Worm (Caenorhabditis elegans): ENCODE data around the gene mig-6.

Gene mig-6

ce11 chrV:7836911-7837310 is 9.9 kb downstream of the mig-6 start, which contains the start of gene txt-5:
Gene txt-5 (minus strand): TSS chrV:7837134.
- TF ChIP-seq lsy-27 (tag; optimal IDR thresholded peaks at IDR 0.05; ENCODE audit: borderline replicate concordance, insufficient read depth) (no peak), F39B2.1 (GFP tag; IDR thresholded peaks at IDR 0.05) (no peak), bed-2 (GFP tag; IDR thresholded peaks at IDR 0.05) (no peak), ztf-22 (GFP tag; optimal IDR thresholded peaks at IDR 0.05) (no peak), B0019.2 (GFP tag; conservative IDR thresholded peaks at IDR 0.05) (no peak), madf-6 (GFP tag; IDR thresholded peaks at IDR 0.05) (no peak), him-1 (tag; optimal IDR thresholded peaks at IDR 0.05) (no peak)

- TF ChIP-seq tlf-1 (GFP tag; optimal IDR thresholded peaks at IDR 0.05), result no peak
- TF ChIP-seq pha-4 (tag; optimal IDR thresholded peaks at IDR 0.05), result no peak
- no peak for TF ChIP-seq ama-1 (optimal IDR thresholded peaks at IDR 0.05)
- no peak for TF ChIP-seq ama-1 (GFP tag; optimal IDR thresholded peaks at IDR 0.05)
- no peak for TF ChIP-seq snpc-1.3 (tag; optimal IDR thresholded peaks at IDR 0.05; ENCODE audit: insufficient read depth)
Observed at ce11 chrV:7837809-7838208, 10.8 kb downstream of the mig-6 start, which contains the start of gene ttr-33. Gene ttr-33 (minus strand): TSS chrV:7837909.

ce11 chrV:7839485-7839884 is 12.5 kb downstream of the mig-6 start, which contains the start of gene C37C3.12:
Gene C37C3.12 (minus strand): TSS chrV:7839585.
- TF ChIP-seq tbx-9 (tag; optimal IDR thresholded peaks at IDR 0.05; ENCODE audit: borderline replicate concordance) (no peak), xnd-1 (tag; optimal IDR thresholded peaks at IDR 0.05) (no peak), ceh-27 (GFP tag; optimal IDR thresholded peaks at IDR 0.05) (no peak), F23B12.7 (tag; optimal IDR thresholded peaks at IDR 0.05; ENCODE audit: insufficient read depth) (no peak), nhr-120 (GFP tag; IDR thresholded peaks at IDR 0.05) (no peak), sdz-38 (tag; optimal IDR thresholded peaks at IDR 0.05) (no peak), aptf-2 (GFP tag; conservative IDR thresholded peaks at IDR 0.05) (no peak), ceh-58 (GFP tag; IDR thresholded peaks at IDR 0.05) (no peak), zfh-2 (GFP tag; conservative IDR thresholded peaks at IDR 0.05) (no peak), gei-17 (GFP tag; optimal IDR thresholded peaks at IDR 0.05) (no peak), attf-3 (GFP tag; conservative IDR thresholded peaks at IDR 0.05) (no peak), attf-5 (GFP tag; optimal IDR thresholded peaks at IDR 0.05) (no peak)

DNA sequence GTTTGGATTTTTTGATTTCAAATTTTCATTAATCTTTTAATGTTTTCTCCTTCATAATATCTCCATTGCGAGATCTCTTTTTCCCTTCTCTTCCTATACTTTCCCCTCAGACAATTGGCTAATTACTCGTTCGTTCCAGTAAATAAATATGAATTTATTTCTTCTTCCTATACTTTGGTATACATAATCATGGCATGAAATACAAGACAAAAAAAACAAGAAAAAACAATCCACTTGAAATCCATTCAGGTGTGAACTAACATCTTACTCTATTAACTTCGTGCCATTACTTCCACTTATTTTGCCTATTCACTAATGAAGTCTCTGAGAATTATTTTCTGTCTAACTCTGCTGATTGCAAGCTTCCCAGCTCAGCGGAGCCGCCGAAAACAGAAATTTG is 15.2 kb downstream of the mig-6 start, which contains the start of gene grd-8:
Gene grd-8, plus strand, starts transcription at position 301 of the 400 bp plus-strand sequence.
- TF ChIP-seq bed-1 (GFP tag; IDR thresholded peaks at IDR 0.05) (no peak), sea-2 (GFP tag; IDR thresholded peaks at IDR 0.05) (no peak), attf-5 (GFP tag; optimal IDR thresholded peaks at IDR 0.05) (no peak), cebp-1 (GFP tag; IDR thresholded peaks at IDR 0.05) (no peak), cebp-1 (tag; optimal IDR thresholded peaks at IDR 0.05) (no peak), mes-4 (tag; optimal IDR thresholded peaks at IDR 0.05) (no peak), pha-4 (tag; optimal IDR thresholded peaks at IDR 0.05) (no peak), sptf-2 (GFP tag; optimal IDR thresholded peaks at IDR 0.05) (no peak), ceh-79 (tag; optimal IDR thresholded peaks at IDR 0.05) (no peak), lin-40 (tag; optimal IDR thresholded peaks at IDR 0.05) (no peak), nhr-120 (GFP tag; IDR thresholded peaks at IDR 0.05) (no peak), hlh-26 (GFP tag; conservative IDR thresholded peaks at IDR 0.05) (no peak), dpl-1 (GFP tag; optimal IDR thresholded peaks at IDR 0.05) (no peak), madf-8 (GFP tag; conservative IDR thresholded peaks at IDR 0.05) (no peak), C06A6.2 (GFP tag; conservative IDR thresholded peaks at IDR 0.05) (no peak), zfh-2 (GFP tag; conservative IDR thresholded peaks at IDR 0.05) (no peak), ztf-3 (GFP tag; optimal IDR thresholded peaks at IDR 0.05) (no peak), egl-44 (GFP tag; IDR thresholded peaks at IDR 0.05) (no peak)

Measured in whole organism, young adult.